Fruit fly (Drosophila melanogaster): ENCODE results near the gene CG13855.
A peak's percentile ranks its signal among the peaks of the same experiment; 100 is the strongest.

CG13855 gene

dm6 chr3R:22420911-22421310 lies 15.2 kb downstream of the CG13855 start, which contains the start of the genes Nop56 and mats (continued):
- peak; percentile 57; the same call in 1 of the 2 replicates for TF ChIP-seq CG13287 (GFP tag; IDR thresholded peaks at IDR 0.05; ENCODE audit: partially characterized antibody)
- TF ChIP-seq HmgZ (tag; optimal IDR thresholded peaks at IDR 0.05) = peak; percentile 45
- TF ChIP-seq CG18262 (tag; optimal IDR thresholded peaks at IDR 0.05) = no peak
- TF ChIP-seq Fer2 (tag; optimal IDR thresholded peaks at IDR 0.05) = no peak
- no peak for TF ChIP-seq tx (GFP tag; optimal IDR thresholded peaks at IDR 0.05)
- TF ChIP-seq CG5245 (GFP tag; optimal IDR thresholded peaks at IDR 0.05) = no peak
- no peak for TF ChIP-seq chm (GFP tag; IDR thresholded peaks at IDR 0.05)
- TF ChIP-seq ken (GFP tag; IDR thresholded peaks at IDR 0.05) = no peak
- no peak for TF ChIP-seq Atf-2 (GFP tag; optimal IDR thresholded peaks at IDR 0.05)
- TF ChIP-seq lbe (GFP tag; optimal IDR thresholded peaks at IDR 0.05) = peak; percentile 8
- TF ChIP-seq CG8388 (GFP tag; optimal IDR thresholded peaks at IDR 0.05) = no peak
- no peak for TF ChIP-seq CG4360 (GFP tag; IDR thresholded peaks at IDR 0.05)
- no peak for TF ChIP-seq Drgx (GFP tag; IDR thresholded peaks at IDR 0.05)
- peak; percentile 99 for TF ChIP-seq YL-1 (GFP tag; optimal IDR thresholded peaks at IDR 0.05)
- no peak for TF ChIP-seq pros (GFP tag; optimal IDR thresholded peaks at IDR 0.05)
- TF ChIP-seq caup (GFP tag; optimal IDR thresholded peaks at IDR 0.05; ENCODE audit: severe bottlenecking) = peak; percentile 33
- no peak for TF ChIP-seq hkb (optimal IDR thresholded peaks at IDR 0.05)
- TF ChIP-seq hkb (GFP tag; IDR thresholded peaks at IDR 0.05) = no peak
- TF ChIP-seq ro (GFP tag; IDR thresholded peaks at IDR 0.05) = no peak
- peak; percentile 33 for TF ChIP-seq sug (tag; optimal IDR thresholded peaks at IDR 0.05)
- no peak for TF ChIP-seq Gsc (GFP tag; IDR thresholded peaks at IDR 0.05)
- no peak for TF ChIP-seq Dad (GFP tag; optimal IDR thresholded peaks at IDR 0.05)
- TF ChIP-seq CG7745 (tag; optimal IDR thresholded peaks at IDR 0.05) = peak; percentile 21
- peak; percentile 20 for TF ChIP-seq CG17359 (tag; optimal IDR thresholded peaks at IDR 0.05)
- TF ChIP-seq E2f1 (GFP tag; IDR thresholded peaks at IDR 0.05) = no peak
- TF ChIP-seq CG15073 (GFP tag; optimal IDR thresholded peaks at IDR 0.05) = no peak
- TF ChIP-seq CG10274 (GFP tag; optimal IDR thresholded peaks at IDR 0.05) = no peak
- TF ChIP-seq Doc2 (GFP tag; IDR thresholded peaks at IDR 0.05) = no peak
- TF ChIP-seq dmrt99B (tag; optimal IDR thresholded peaks at IDR 0.05) = no peak
- no peak for TF ChIP-seq ase (GFP tag; IDR thresholded peaks at IDR 0.05)
- TF ChIP-seq crol (GFP tag; IDR thresholded peaks at IDR 0.05) = no peak
- TF ChIP-seq CG6765 (GFP tag; optimal IDR thresholded peaks at IDR 0.05) = no peak
- TF ChIP-seq aop (GFP tag; IDR thresholded peaks at IDR 0.05) = no peak
- peak; percentile 10 for TF ChIP-seq CG12391 (tag; optimal IDR thresholded peaks at IDR 0.05)
- peak; percentile 41; the same call in 1 of the 3 replicates for TF ChIP-seq Doc3 (GFP tag; IDR thresholded peaks at IDR 0.05; ENCODE audit: partially characterized antibody)
- TF ChIP-seq psq (GFP tag; optimal IDR thresholded peaks at IDR 0.05) = no peak
- TF ChIP-seq CG12942 (GFP tag; optimal IDR thresholded peaks at IDR 0.05) = no peak
- TF ChIP-seq unpg (GFP tag; optimal IDR thresholded peaks at IDR 0.05) = no peak
- TF ChIP-seq oc (tag; optimal IDR thresholded peaks at IDR 0.05) = no peak
- TF ChIP-seq CG17802 (tag; optimal IDR thresholded peaks at IDR 0.05) = no peak
- TF ChIP-seq twi (tag; optimal IDR thresholded peaks at IDR 0.05) = peak; percentile 53
- no peak for TF ChIP-seq Lpt (GFP tag; optimal IDR thresholded peaks at IDR 0.05)
- no peak for TF ChIP-seq CG7839 (tag; optimal IDR thresholded peaks at IDR 0.05)
- TF ChIP-seq C15 (GFP tag; IDR thresholded peaks at IDR 0.05) = no peak
- TF ChIP-seq CG14965 (GFP tag; optimal IDR thresholded peaks at IDR 0.05; ENCODE audit: borderline replicate concordance) = no peak
- no peak for TF ChIP-seq Gug (GFP tag; IDR thresholded peaks at IDR 0.05)
- TF ChIP-seq tgo (GFP tag; IDR thresholded peaks at IDR 0.05) = no peak
- no peak for TF ChIP-seq CG31388 (GFP tag; optimal IDR thresholded peaks at IDR 0.05)
- TF ChIP-seq CG34224 (GFP tag; IDR thresholded peaks at IDR 0.05; ENCODE audit: partially characterized antibody) = peak; percentile 32; the same call in 1 of the 3 replicates
- TF ChIP-seq CG10147 (GFP tag; optimal IDR thresholded peaks at IDR 0.05) = no peak
- TF ChIP-seq cwo (GFP tag; optimal IDR thresholded peaks at IDR 0.05) = peak; percentile 63
- TF ChIP-seq h (optimal IDR thresholded peaks at IDR 0.05) = no peak
